Worm (Caenorhabditis elegans) whole organism, L4 larva: ENCODE data around the gene W05H7.1.

Experiments
- F26F4.8 ChIP-seq: fragments of 200-800 bp; sonication (Bioruptor generic); conservative IDR thresholded peaks from 2 replicates; pipeline ENCODE4 v1.3.6; 2022; ENCODE audit warnings: missing genetic modification characterization, missing compliant biosample characterization
- F49E8.2 ChIP-seq: sonication (generic microtip); optimal IDR thresholded peaks from 2 replicates; lab custom pipeline; 2016; ENCODE audit warnings: missing compliant biosample characterization, mild to moderate bottlenecking, missing genetic modification characterization, borderline replicate concordance
- R02D3.7 ChIP-seq: fragments of 150-350 bp; sonication (generic microtip); optimal IDR thresholded peaks from 3 replicates; lab custom pipeline; 2014; ENCODE audit warnings: missing biosample characterization, missing genetic modification characterization
- T20F7.1 ChIP-seq: fragments of 200-800 bp; sonication (Bioruptor generic); optimal IDR thresholded peaks from 2 replicates; lab custom pipeline; 2018; ENCODE audit warnings: mild to moderate bottlenecking, missing genetic modification characterization, missing compliant biosample characterization
- Y105C5A.15 ChIP-seq: fragments of 200-800 bp; sonication (Bioruptor generic); IDR thresholded peaks from 2 replicates; pipeline ENCODE4 v1.3.6; 2022; ENCODE audit warnings: missing genetic modification characterization, missing compliant biosample characterization
- Y48G9A.11 ChIP-seq: fragments of 200-800 bp; sonication (Bioruptor generic); IDR thresholded peaks from 2 replicates; pipeline ENCODE4 v1.3.6; 2022; ENCODE audit warnings: missing genetic modification reagents, missing genetic modification characterization, missing compliant biosample characterization
- Y5F2A.4 ChIP-seq: fragments of 200-800 bp; sonication (Bioruptor generic); optimal IDR thresholded peaks from 2 replicates; lab custom pipeline; 2018; ENCODE audit warnings: mild to moderate bottlenecking, missing genetic modification characterization, missing compliant biosample characterization
- Y75B8A.6 ChIP-seq: fragments of 200-800 bp; sonication (Bioruptor generic); IDR thresholded peaks from 2 replicates; pipeline ENCODE4 v1.3.6; 2022; ENCODE audit warnings: missing genetic modification reagents, missing genetic modification characterization, missing compliant biosample characterization
- ZK546.5 ChIP-seq, 2 experiments: sonication (generic microtip); optimal IDR thresholded peaks; 2 replicates each; lab custom pipeline; 2017; ENCODE audit warnings: missing biosample characterization in 2 of 2, missing genetic modification characterization in 2 of 2
- aha-1 ChIP-seq: fragments of 150-350 bp; peaks from one replicate; lab custom pipeline; 2014; ENCODE audit warnings: missing biosample characterization, missing genetic modification characterization
- aly-2 ChIP-seq: sonication (generic microtip); optimal IDR thresholded peaks from 2 replicates; lab custom pipeline; 2018; ENCODE audit warnings: missing biosample characterization, missing genetic modification characterization
- ama-1 ChIP-seq: fragments of 150-350 bp; optimal IDR thresholded peaks from 2 replicates; lab custom pipeline; 2014; ENCODE audit warnings: inconsistent platforms, mixed read lengths
- ceh-28 ChIP-seq: fragments of 150-350 bp; optimal IDR thresholded peaks from 2 replicates; lab custom pipeline; 2014; ENCODE audit warnings: missing biosample characterization, missing genetic modification reagents, missing genetic modification characterization
- cey-2 ChIP-seq: sonication (generic microtip); optimal IDR thresholded peaks from 3 replicates; lab custom pipeline; 2017; ENCODE audit warnings: missing genetic modification characterization, mild to moderate bottlenecking, missing compliant biosample characterization, antibody characterized with exemption, borderline replicate concordance; ENCODE audit not compliant: insufficient read depth
- ctbp-1 ChIP-seq: fragments of 200-800 bp; sonication (Bioruptor generic); IDR thresholded peaks from 2 replicates; pipeline ENCODE4 v1.3.6; 2022; ENCODE audit warnings: missing genetic modification reagents, missing genetic modification characterization, missing compliant biosample characterization
- daf-16 ChIP-seq, 3 experiments: sonication (generic microtip); optimal IDR thresholded peaks; 2 replicates each; lab custom pipeline; 2016 to 2017; ENCODE audit warnings: missing genetic modification characterization in 3 of 3, missing genetic modification reagents in 3 of 3, mild to moderate bottlenecking in 2 of 3, missing compliant biosample characterization in 2 of 3, missing biosample characterization in 1 of 3, moderate library complexity in 1 of 3
- dmd-8 ChIP-seq: fragments of 200-800 bp; sonication (Bioruptor generic); IDR thresholded peaks from 2 replicates; pipeline ENCODE4 v1.3.6; 2022; ENCODE audit warnings: missing genetic modification characterization, missing compliant biosample characterization
- dmd-9 ChIP-seq: fragments of 200-800 bp; sonication (Bioruptor generic); IDR thresholded peaks from 2 replicates; pipeline ENCODE4 v1.3.6; 2022; ENCODE audit warnings: missing genetic modification reagents, missing genetic modification characterization, missing compliant biosample characterization
- dpl-1 ChIP-seq: fragments of 150-350 bp; optimal IDR thresholded peaks from 2 replicates; lab custom pipeline; 2014; ENCODE audit warnings: missing biosample characterization, missing genetic modification reagents, missing genetic modification characterization
- duxl-1 ChIP-seq: sonication (generic microtip); optimal IDR thresholded peaks from 2 replicates; lab custom pipeline; 2016; ENCODE audit warnings: mild to moderate bottlenecking, missing genetic modification characterization, moderate library complexity, missing compliant biosample characterization; ENCODE audit not compliant: poor library complexity
- fkh-10 ChIP-seq: fragments of 150-350 bp; optimal IDR thresholded peaks from 2 replicates; lab custom pipeline; 2014; ENCODE audit warnings: missing biosample characterization, missing genetic modification reagents, missing genetic modification characterization
- gei-8 ChIP-seq: fragments of 200-800 bp; sonication (Bioruptor generic); optimal IDR thresholded peaks from 2 replicates; lab custom pipeline; 2018; ENCODE audit warnings: mild to moderate bottlenecking, missing genetic modification characterization, missing compliant biosample characterization
- hif-1 ChIP-seq, 2 experiments: sonication (generic microtip); optimal IDR thresholded peaks; 2 replicates each; lab custom pipeline; 2016 to 2017; ENCODE audit warnings: missing compliant biosample characterization in 2 of 2, missing genetic modification characterization in 2 of 2, missing genetic modification reagents in 2 of 2, missing genotype in 2 of 2, mild to moderate bottlenecking in 1 of 2
- hlh-11 ChIP-seq: fragments of 200-800 bp; sonication (Bioruptor generic); optimal IDR thresholded peaks from 2 replicates; lab custom pipeline; 2018; ENCODE audit warnings: mild to moderate bottlenecking, missing genetic modification characterization, missing compliant biosample characterization
- hmg-1.1 ChIP-seq: fragments of 200-800 bp; sonication (Bioruptor generic); IDR thresholded peaks from 2 replicates; pipeline ENCODE4 v1.3.6; 2022; ENCODE audit warnings: missing genetic modification reagents, missing genetic modification characterization, missing compliant biosample characterization
- lin-13 ChIP-seq: fragments of 150-350 bp; optimal IDR thresholded peaks from 2 replicates; lab custom pipeline; 2014; ENCODE audit warnings: missing biosample characterization, missing genetic modification reagents, missing genetic modification characterization
- lin-15B ChIP-seq: fragments of 150-350 bp; sonication (generic microtip); optimal IDR thresholded peaks from 3 replicates; lab custom pipeline; 2014; ENCODE audit warnings: missing biosample characterization, missing genetic modification characterization
- lin-29 ChIP-seq: fragments of 200-800 bp; sonication (Bioruptor generic); IDR thresholded peaks from 2 replicates; pipeline ENCODE4 v1.3.6; 2022; ENCODE audit warnings: missing genetic modification reagents, missing genetic modification characterization, missing compliant biosample characterization
- madf-5 ChIP-seq, 2 experiments: fragments of 200-800 bp; sonication (Bioruptor generic); IDR thresholded peaks; 2 replicates each; pipeline ENCODE4 v1.3.6; 2022; ENCODE audit warnings: missing compliant biosample characterization in 2 of 2, missing genetic modification characterization in 2 of 2
- mep-1 ChIP-seq: fragments of 150-350 bp; sonication (generic microtip); optimal IDR thresholded peaks from 3 replicates; lab custom pipeline; 2014; ENCODE audit warnings: missing biosample characterization, missing genetic modification characterization
- mxl-2 ChIP-seq: fragments of 200-800 bp; sonication (Bioruptor generic); conservative IDR thresholded peaks from 2 replicates; pipeline ENCODE4 v1.3.6; 2022; ENCODE audit warnings: missing genetic modification reagents, missing genetic modification characterization, missing compliant biosample characterization
- nhr-102 ChIP-seq: sonication (generic microtip); optimal IDR thresholded peaks from 2 replicates; lab custom pipeline; 2016; ENCODE audit warnings: mild to moderate bottlenecking, missing genetic modification characterization, moderate library complexity, missing compliant biosample characterization
- nhr-111 ChIP-seq: fragments of 200-800 bp; sonication (Bioruptor generic); optimal IDR thresholded peaks from 2 replicates; lab custom pipeline; 2018; ENCODE audit warnings: mild to moderate bottlenecking, missing genetic modification characterization, missing compliant biosample characterization
- nhr-28 ChIP-seq: fragments of 150-350 bp; optimal IDR thresholded peaks from 2 replicates; lab custom pipeline; 2014; ENCODE audit warnings: missing biosample characterization, missing genetic modification characterization
- nhr-41 ChIP-seq: fragments of 200-800 bp; sonication (Bioruptor generic); IDR thresholded peaks from 2 replicates; pipeline ENCODE4 v1.3.6; 2022; ENCODE audit warnings: missing genetic modification reagents, missing genetic modification characterization, missing compliant biosample characterization
- nhr-48 ChIP-seq: sonication (generic microtip); optimal IDR thresholded peaks from 2 replicates; lab custom pipeline; 2016; ENCODE audit warnings: mild to moderate bottlenecking, missing genetic modification characterization, missing compliant biosample characterization
- nhr-6 ChIP-seq: fragments of 150-350 bp; optimal IDR thresholded peaks from 2 replicates; lab custom pipeline; 2014; ENCODE audit warnings: missing biosample characterization, missing genetic modification characterization
- nhr-76 ChIP-seq: fragments of 150-350 bp; optimal IDR thresholded peaks from 2 replicates; lab custom pipeline; 2014; ENCODE audit warnings: missing biosample characterization, missing genetic modification characterization
- php-3 ChIP-seq: fragments of 200-800 bp; sonication (Bioruptor generic); IDR thresholded peaks from 2 replicates; pipeline ENCODE4 v1.3.6; 2022; ENCODE audit warnings: missing genetic modification reagents, missing genetic modification characterization, missing compliant biosample characterization
- pqm-1 ChIP-seq: sonication (generic microtip); optimal IDR thresholded peaks from 2 replicates; lab custom pipeline; 2017; ENCODE audit warnings: missing biosample characterization, missing genetic modification characterization
- saeg-2 ChIP-seq: fragments of 200-800 bp; sonication (Bioruptor generic); IDR thresholded peaks from 2 replicates; pipeline ENCODE4 v1.3.6; 2022; ENCODE audit warnings: missing genetic modification reagents, missing genetic modification characterization, missing compliant biosample characterization
- sdz-12 ChIP-seq: fragments of 200-800 bp; sonication (Bioruptor generic); optimal IDR thresholded peaks from 2 replicates; lab custom pipeline; 2018; ENCODE audit warnings: mild to moderate bottlenecking, missing genetic modification characterization, missing compliant biosample characterization
- set-16 ChIP-seq: fragments of 200-800 bp; sonication (Bioruptor generic); IDR thresholded peaks from 2 replicates; pipeline ENCODE4 v1.3.6; 2022; ENCODE audit warnings: missing genetic modification reagents, missing genetic modification characterization, missing compliant biosample characterization
- snpc-4 ChIP-seq: fragments of 150-350 bp; optimal IDR thresholded peaks from 2 replicates; lab custom pipeline; 2014; ENCODE audit warnings: missing biosample characterization, missing genetic modification characterization
- tra-1 ChIP-seq: fragments of 200-800 bp; sonication (Bioruptor generic); IDR thresholded peaks from 2 replicates; pipeline ENCODE4 v1.3.6; 2022; ENCODE audit warnings: missing genetic modification reagents, missing genetic modification characterization, missing compliant biosample characterization
- unc-62 ChIP-seq, 3 experiments: fragments of 150-350 bp in 1 of 3; sonication (generic microtip); optimal IDR thresholded peaks in 2 of 3; peaks in 1 of 3; 1 replicate in 1 of 3; 2 replicates in 2 of 3; lab custom pipeline; 2014 to 2017; ENCODE audit warnings: missing biosample characterization in 3 of 3, missing genetic modification characterization in 3 of 3, missing genetic modification reagents in 3 of 3, missing genotype in 1 of 3
- vab-7 ChIP-seq: fragments of 200-800 bp; sonication (Bioruptor generic); IDR thresholded peaks from 2 replicates; pipeline ENCODE4 v1.3.6; 2022; ENCODE audit warnings: missing genetic modification reagents, missing genetic modification characterization, missing compliant biosample characterization
- ztf-11 ChIP-seq: fragments of 150-350 bp; optimal IDR thresholded peaks from 2 replicates; lab custom pipeline; 2014; ENCODE audit warnings: missing biosample characterization, missing genetic modification characterization
- ztf-7 ChIP-seq: fragments of 150-350 bp; optimal IDR thresholded peaks from 2 replicates; lab custom pipeline; 2014; ENCODE audit warnings: missing biosample characterization, missing genetic modification characterization

Gene W05H7.1

ce11 chrX:1454385-1454784 lies 3.8 kb downstream of the W05H7.1 start (continued):
- TF ChIP-seq nhr-102 (tag; lab: Kevin White, UChicago) (peak; percentile 80), Y5F2A.4 (GFP tag; lab: Kevin White, UChicago) (no peak), php-3 (GFP tag; lab: Robert Waterston, UW) (peak; percentile 77), aly-2 (tag; lab: Kevin White, UChicago) (no peak), tra-1 (GFP tag; lab: Robert Waterston, UW) (peak; percentile 84), dmd-8 (GFP tag; lab: Robert Waterston, UW) (peak; percentile 61; the same call in 1 of the 2 replicates), ztf-11 (tag; lab: Kevin White, UChicago) (no peak), hif-1 (tag; optimal IDR thresholded peaks at IDR 0.05; lab: Kevin White, UChicago) (peak; percentile 27 to 89), R02D3.7 (tag; lab: Kevin White, UChicago) (no peak), duxl-1 (peak; percentile 64), F49E8.2 (tag; lab: Kevin White, UChicago) (no peak), saeg-2 (peak; percentile 76; the same call in 1 of the 2 replicates), dpl-1 (GFP tag; lab: Kevin White, UChicago) (peak; percentile 41), lin-13 (GFP tag; lab: Kevin White, UChicago) (peak; percentile 44), set-16 (GFP tag; lab: Robert Waterston, UW) (peak; percentile 94), ctbp-1 (GFP tag; lab: Robert Waterston, UW) (peak; percentile 67), mep-1 (peak; percentile 97), snpc-4 (peak; percentile 28), Y105C5A.15 (0 out of 2 replicates have a peak, but pooled peaks have one; percentile 45), dmd-9 (GFP tag; lab: Robert Waterston, UW) (peak; percentile 80), nhr-41 (GFP tag; lab: Robert Waterston, UW) (peak; percentile 80; the same call in 1 of the 2 replicates), sdz-12 (no peak), fkh-10 (GFP tag; lab: Kevin White, UChicago) (peak; percentile 45), T20F7.1 (GFP tag; lab: Kevin White, UChicago) (peak; percentile 68), hlh-11 (tag; lab: Kevin White, UChicago) (peak; percentile 99), unc-62 (GFP tag; optimal IDR thresholded peaks at IDR 0.05 in 1 of 2; lab: Kevin White, UChicago) (peak in 1 of 2 experiments; percentile 97), unc-62 (tag; optimal IDR thresholded peaks at IDR 0.05; lab: Kevin White, UChicago) (no peak), nhr-111 (no peak), ama-1 (lab: Kevin White, UChicago) (no peak), ceh-28 (tag; lab: Kevin White, UChicago) (no peak), aha-1 (peak; percentile 99), Y48G9A.11 (GFP tag; lab: Robert Waterston, UW) (no peak), nhr-6 (tag; lab: Kevin White, UChicago) (peak; percentile 95), F26F4.8 (GFP tag; lab: Robert Waterston, UW) (no peak), lin-15B (tag; lab: Kevin White, UChicago) (no peak), nhr-76 (no peak), ZK546.5 (tag; optimal IDR thresholded peaks at IDR 0.05; lab: Kevin White, UChicago) (no peak), vab-7 (GFP tag; lab: Robert Waterston, UW) (peak; percentile 16; the same call in 1 of the 2 replicates), gei-8 (GFP tag; lab: Kevin White, UChicago) (peak; percentile 60), mxl-2 (peak; percentile 78; the same call in 1 of the 2 replicates), ztf-7 (tag; lab: Kevin White, UChicago) (peak; percentile 73), pqm-1 (peak; percentile 28), daf-16 (GFP tag; optimal IDR thresholded peaks at IDR 0.05; lab: Kevin White, UChicago) (peak in 1 of 2 experiments; percentile 67), daf-16 (tag; optimal IDR thresholded peaks at IDR 0.05; lab: Kevin White, UChicago) (peak; percentile 80), hmg-1.1 (GFP tag; lab: Robert Waterston, UW) (peak; percentile 97), cey-2 (peak; percentile 2), nhr-28 (tag; lab: Kevin White, UChicago) (peak; percentile 96), Y75B8A.6 (GFP tag; lab: Robert Waterston, UW) (0 out of 2 replicates have a peak, but pooled peaks have one; percentile 8), nhr-48 (peak; percentile 90), lin-29 (peak; percentile 42; the same call in 1 of the 2 replicates), madf-5 (GFP tag; IDR thresholded peaks at IDR 0.05; lab: Robert Waterston, UW) (peak in 1 of 2 experiments; percentile 32; a peak in 1 of 4 replicates)
